Worm (Caenorhabditis elegans): ENCODE measurements around the gene F10G7.9.
A peak's percentile ranks its signal among the peaks of the same experiment; 100 is the strongest.

Gene F10G7.9

DNA sequence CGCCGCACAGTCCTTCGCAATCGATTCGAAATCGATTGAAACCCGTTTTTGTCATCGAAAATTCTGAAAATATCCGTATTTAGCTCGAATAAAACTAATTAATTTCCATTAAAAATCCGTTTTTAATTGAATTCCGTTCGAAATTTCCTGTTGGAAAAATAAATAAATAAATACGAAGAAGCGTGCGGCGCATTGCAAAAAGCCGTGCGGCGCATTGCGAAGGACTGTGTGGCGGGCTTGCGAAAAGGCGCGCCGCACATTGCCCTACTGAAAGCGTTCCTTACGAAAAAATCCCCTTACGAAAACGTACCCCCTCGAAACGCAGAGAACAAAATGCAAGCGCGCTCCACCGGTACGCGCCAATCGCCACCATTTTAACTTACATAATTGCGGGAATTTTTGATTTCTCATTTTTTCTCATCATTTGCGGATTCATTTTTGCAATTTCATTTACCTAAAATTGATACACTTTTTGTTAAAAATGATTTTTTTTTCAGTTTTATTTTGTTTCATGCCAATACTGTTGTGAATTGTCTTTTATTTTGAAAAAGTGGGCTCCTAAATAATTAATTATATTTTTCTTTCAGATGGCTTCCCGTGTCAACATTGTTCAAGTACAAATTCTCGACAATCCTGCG, 4.7 kb downstream of the F10G7.9 start, which contains the start of gene unc-85:
Gene unc-85, plus strand, starts transcription at position 588 of the 638 bp plus-strand sequence.
- TF ChIP-seq sox-4 (tag; optimal IDR thresholded peaks at IDR 0.05): peak; percentile 40
- TF ChIP-seq swsn-7 (tag; optimal IDR thresholded peaks at IDR 0.05): peak; percentile 73
- peak; percentile 52 for TF ChIP-seq egl-13 (tag; optimal IDR thresholded peaks at IDR 0.05)
- TF ChIP-seq nhr-20 (tag; optimal IDR thresholded peaks at IDR 0.05): peak; percentile 73
- peak; percentile 69 for TF ChIP-seq mab-9 (GFP tag; IDR thresholded peaks at IDR 0.05)
- TF ChIP-seq skn-1 (tag; optimal IDR thresholded peaks at IDR 0.05): peak; percentile 45
- peak; percentile 54 for TF ChIP-seq fkh-8 (tag; optimal IDR thresholded peaks at IDR 0.05)
- TF ChIP-seq snu-23 (GFP tag; optimal IDR thresholded peaks at IDR 0.05): peak; percentile 76
- TF ChIP-seq nhr-237 (tag; optimal IDR thresholded peaks at IDR 0.05): peak; percentile 3
- peak; percentile 60 for TF ChIP-seq elt-2 (tag; optimal IDR thresholded peaks at IDR 0.05)
- TF ChIP-seq isw-1 (GFP tag; IDR thresholded peaks at IDR 0.05): peak; percentile 88
- peak; percentile 36 for TF ChIP-seq pax-3 (tag; optimal IDR thresholded peaks at IDR 0.05)
- peak; percentile 47 for TF ChIP-seq dsc-1 (tag; optimal IDR thresholded peaks at IDR 0.05)
- TF ChIP-seq lin-14 (GFP tag; optimal IDR thresholded peaks at IDR 0.05): peak; percentile 83
- peak; percentile 19 for TF ChIP-seq ceh-8 (GFP tag; optimal IDR thresholded peaks at IDR 0.05)
- peak; percentile 84 for TF ChIP-seq grh-1 (GFP tag; IDR thresholded peaks at IDR 0.05)
- TF ChIP-seq mdl-1 (tag; optimal IDR thresholded peaks at IDR 0.05): peak in 1 of 2 experiments; percentile 8
- TF ChIP-seq nhr-19 (GFP tag; conservative IDR thresholded peaks at IDR 0.05): peak; percentile 94
- peak; percentile 44 for TF ChIP-seq lin-13 (GFP tag; optimal IDR thresholded peaks at IDR 0.05)
- peak; percentile 50 for TF ChIP-seq unc-130 (tag; optimal IDR thresholded peaks at IDR 0.05)
- peak; percentile 87 for TF ChIP-seq nhr-71 (tag; optimal IDR thresholded peaks at IDR 0.05)
- peak; percentile 8 for TF ChIP-seq vab-15 (tag; optimal IDR thresholded peaks at IDR 0.05)
- peak in 1 of 2 experiments; percentile 29 for TF ChIP-seq ztf-11 (tag; optimal IDR thresholded peaks at IDR 0.05)
- peak; percentile 22 for TF ChIP-seq nhr-77 (tag; optimal IDR thresholded peaks at IDR 0.05)
- peak; percentile 43 to 80 for TF ChIP-seq lin-35 (GFP tag; optimal IDR thresholded peaks at IDR 0.05)
- TF ChIP-seq unc-86 (tag; optimal IDR thresholded peaks at IDR 0.05): peak; percentile 63
- peak; percentile 77 for TF ChIP-seq nhr-90 (tag; optimal IDR thresholded peaks at IDR 0.05; ENCODE audit: poor library complexity)
- TF ChIP-seq elt-3 (tag; optimal IDR thresholded peaks at IDR 0.05): peak in 1 of 6 experiments; percentile 18
- peak; percentile 72 to 88 for TF ChIP-seq lsy-2 (tag; optimal IDR thresholded peaks at IDR 0.05)
- TF ChIP-seq tbx-2 (tag; optimal IDR thresholded peaks at IDR 0.05): peak; percentile 69
- peak; percentile 28 for TF ChIP-seq mep-1 (tag; optimal IDR thresholded peaks at IDR 0.05)
- TF ChIP-seq xbp-1 (tag; optimal IDR thresholded peaks at IDR 0.05): peak; percentile 61
- peak; percentile 89 for TF ChIP-seq nhr-85 (tag)
- TF ChIP-seq lin-15B (tag; optimal IDR thresholded peaks at IDR 0.05): peak; percentile 71
- peak; percentile 52 for TF ChIP-seq jun-1 (tag; optimal IDR thresholded peaks at IDR 0.05)
- TF ChIP-seq rnt-1 (tag; optimal IDR thresholded peaks at IDR 0.05): peak; percentile 70
- TF ChIP-seq lir-3 (tag; optimal IDR thresholded peaks at IDR 0.05; ENCODE audit: poor library complexity): peak; percentile 65
- TF ChIP-seq blmp-1 (tag; optimal IDR thresholded peaks at IDR 0.05): peak; percentile 20
- TF ChIP-seq ceh-82 (tag; optimal IDR thresholded peaks at IDR 0.05): peak in 2 of 3 experiments; percentile 24 to 65
- peak; percentile 77 for TF ChIP-seq ceh-88 (GFP tag; IDR thresholded peaks at IDR 0.05)
- TF ChIP-seq dpl-1 (GFP tag; optimal IDR thresholded peaks at IDR 0.05): peak; percentile 44 to 80 (median 70)
- TF ChIP-seq C04F5.9 (tag; optimal IDR thresholded peaks at IDR 0.05): peak; percentile 28
- peak; percentile 58; the same call in 1 of the 2 replicates for TF ChIP-seq unc-98 (GFP tag; IDR thresholded peaks at IDR 0.05)
- peak; percentile 82 for TF ChIP-seq nhr-47 (tag; optimal IDR thresholded peaks at IDR 0.05)
- peak; percentile 63 for TF ChIP-seq C16A3.4 (tag; optimal IDR thresholded peaks at IDR 0.05)
- peak; percentile 25 for TF ChIP-seq aly-2 (tag; optimal IDR thresholded peaks at IDR 0.05)
- peak; percentile 74 to 76 for TF ChIP-seq efl-1 (optimal IDR thresholded peaks at IDR 0.05)
- peak; percentile 71 to 96 for TF ChIP-seq efl-1 (GFP tag; optimal IDR thresholded peaks at IDR 0.05 in 1 of 2)
